Fruit fly (Drosophila melanogaster): ENCODE results near the gene CG5938.
A peak's percentile ranks its signal among the peaks of the same experiment; 100 is the strongest.

CG5938 gene

dm6 chr3R:27288202-27289135 lies 13.9 kb downstream of the CG5938 start, which contains the start of the genes bigmax and Hmu (continued):
- no peak for TF ChIP-seq dl (GFP tag; optimal IDR thresholded peaks at IDR 0.05; ENCODE audit: insufficient read depth in 1 of 2, partially characterized antibody in 2 of 2)
- TF ChIP-seq rgr (GFP tag; optimal IDR thresholded peaks at IDR 0.05), result peak; percentile 87
- peak; percentile 63 for TF ChIP-seq psq (GFP tag; optimal IDR thresholded peaks at IDR 0.05)

- TF ChIP-seq Dfd (GFP tag; optimal IDR thresholded peaks at IDR 0.05), result no peak
- TF ChIP-seq psq (GFP tag; optimal IDR thresholded peaks at IDR 0.05), result no peak
- TF ChIP-seq Jra (GFP tag; optimal IDR thresholded peaks at IDR 0.05), result no peak
- TF ChIP-seq jim (GFP tag; optimal IDR thresholded peaks at IDR 0.05), result no peak
- peak; percentile 13 for TF ChIP-seq Hnf4 (GFP tag; optimal IDR thresholded peaks at IDR 0.05)
- TF ChIP-seq dsf (GFP tag; optimal IDR thresholded peaks at IDR 0.05; ENCODE audit: borderline replicate concordance), result no peak
- TF ChIP-seq Rel (GFP tag; optimal IDR thresholded peaks at IDR 0.05), result no peak
- TF ChIP-seq Rel (tag; optimal IDR thresholded peaks at IDR 0.05), result no peak
- peak; percentile 8 for TF ChIP-seq br (GFP tag; optimal IDR thresholded peaks at IDR 0.05)
- TF ChIP-seq Dif (GFP tag; optimal IDR thresholded peaks at IDR 0.05; ENCODE audit: partially characterized antibody), result no peak
- TF ChIP-seq Vsx2 (GFP tag; optimal IDR thresholded peaks at IDR 0.05; ENCODE audit: partially characterized antibody), result no peak
- peak in 1 of 2 experiments; percentile 38 for TF ChIP-seq foxo (GFP tag; optimal IDR thresholded peaks at IDR 0.05)
- TF ChIP-seq woc (GFP tag; optimal IDR thresholded peaks at IDR 0.05), result no peak
- TF ChIP-seq dmrt93B (GFP tag; optimal IDR thresholded peaks at IDR 0.05), result no peak
- no peak for TF ChIP-seq Abd-B (GFP tag; optimal IDR thresholded peaks at IDR 0.05)
- peak; percentile 23 for TF ChIP-seq HLH106 (tag; optimal IDR thresholded peaks at IDR 0.05)
- no peak for TF ChIP-seq brk (GFP tag; optimal IDR thresholded peaks at IDR 0.05)
- TF ChIP-seq usp (GFP tag; optimal IDR thresholded peaks at IDR 0.05), result no peak
- TF ChIP-seq ey (GFP tag; optimal IDR thresholded peaks at IDR 0.05), result peak; percentile 28
- no peak for TF ChIP-seq Mio (GFP tag; optimal IDR thresholded peaks at IDR 0.05)
- TF ChIP-seq sage (GFP tag; optimal IDR thresholded peaks at IDR 0.05), result no peak
- TF ChIP-seq Hr83 (GFP tag; optimal IDR thresholded peaks at IDR 0.05; ENCODE audit: poor library complexity, severe bottlenecking), result no peak
- no peak for TF ChIP-seq tai (GFP tag; optimal IDR thresholded peaks at IDR 0.05)
- TF ChIP-seq GATAd (GFP tag; optimal IDR thresholded peaks at IDR 0.05), result no peak
- peak; percentile 3 for TF ChIP-seq OdsH (GFP tag; optimal IDR thresholded peaks at IDR 0.05)
- peak; percentile 34 for TF ChIP-seq rgr (GFP tag; optimal IDR thresholded peaks at IDR 0.05)
- no peak for TF ChIP-seq N (GFP tag; optimal IDR thresholded peaks at IDR 0.05)
- TF ChIP-seq sv (GFP tag; optimal IDR thresholded peaks at IDR 0.05), result no peak
- no peak for TF ChIP-seq dl (GFP tag; optimal IDR thresholded peaks at IDR 0.05; ENCODE audit: insufficient read depth in 1 of 2, partially characterized antibody in 2 of 2)
- no peak for TF ChIP-seq CrebA (GFP tag; optimal IDR thresholded peaks at IDR 0.05; ENCODE audit: borderline replicate concordance)
- TF ChIP-seq lola (GFP tag; optimal IDR thresholded peaks at IDR 0.05), result no peak
- no peak for TF ChIP-seq Sp1 (GFP tag; optimal IDR thresholded peaks at IDR 0.05)
- TF ChIP-seq Hr78 (GFP tag; optimal IDR thresholded peaks at IDR 0.05), result no peak
- TF ChIP-seq fru (GFP tag; optimal IDR thresholded peaks at IDR 0.05), result peak; percentile 43
- no peak for TF ChIP-seq CG9705 (GFP tag; optimal IDR thresholded peaks at IDR 0.05)
- no peak for TF ChIP-seq pan (optimal IDR thresholded peaks at IDR 0.05)
- TF ChIP-seq Myc (optimal IDR thresholded peaks at IDR 0.05), result no peak
- peak; percentile 65 for TF ChIP-seq h (GFP tag; optimal IDR thresholded peaks at IDR 0.05)
- TF ChIP-seq CG32264 (GFP tag; optimal IDR thresholded peaks at IDR 0.05), result no peak
Measured at dm6 chr3R:27289638-27290037, 15.0 kb downstream of the CG5938 start.
